Fruit fly (Drosophila melanogaster) whole organism, embryonic: ENCODE data around the gene Tcs3.
A peak's percentile ranks its signal among the peaks of the same experiment; 100 is the strongest.

Experiments
- B-H2 ChIP-seq: fragments of 200-800 bp; sonication (Bioruptor generic); optimal IDR thresholded peaks from 2 replicates; lab custom pipeline; 2018; ENCODE audit warnings: missing biosample characterization, mild to moderate bottlenecking, missing genetic modification characterization
- Blimp-1 ChIP-seq: fragments of 200-800 bp; sonication (Bioruptor generic); optimal IDR thresholded peaks from 3 replicates; lab custom pipeline; 2018; ENCODE audit warnings: missing biosample characterization, missing genetic modification characterization, mild to moderate bottlenecking, moderate library complexity, missing genetic modification reagents
- BtbVII ChIP-seq: fragments of 200-800 bp; sonication (Bioruptor generic); optimal IDR thresholded peaks from 3 replicates; lab custom pipeline; 2017; ENCODE audit warnings: missing biosample characterization, mild to moderate bottlenecking, missing genetic modification characterization
- CG1024 ChIP-seq: fragments of 200-800 bp; sonication (Bioruptor generic); IDR thresholded peaks from 2 replicates; pipeline ENCODE4 v1.3.6; 2022; ENCODE audit warnings: missing biosample characterization, missing genetic modification characterization
- CG10321 ChIP-seq: fragments of 200-800 bp; sonication (Bioruptor generic); IDR thresholded peaks from 2 replicates; pipeline ENCODE4 v1.3.6; 2022; ENCODE audit warnings: missing biosample characterization, missing genetic modification characterization
- CG10979 ChIP-seq: fragments of 200-800 bp; sonication (Bioruptor generic); optimal IDR thresholded peaks from 2 replicates; lab custom pipeline; 2018; ENCODE audit warnings: missing biosample characterization, mild to moderate bottlenecking, missing genetic modification characterization, moderate library complexity
- CG12391 ChIP-seq: fragments of 200-800 bp; sonication (Bioruptor generic); optimal IDR thresholded peaks from 3 replicates; lab custom pipeline; 2018; ENCODE audit warnings: missing biosample characterization, mild to moderate bottlenecking, missing genetic modification characterization, moderate library complexity
- CG13296 ChIP-seq: fragments of 200-800 bp; sonication (Bioruptor generic); optimal IDR thresholded peaks from 3 replicates; lab custom pipeline; 2018; ENCODE audit warnings: missing biosample characterization, mild to moderate bottlenecking, missing genetic modification characterization
- CG15269 ChIP-seq: fragments of 200-800 bp; sonication (Bioruptor generic); optimal IDR thresholded peaks from 2 replicates; lab custom pipeline; 2018; ENCODE audit warnings: missing biosample characterization, mild to moderate bottlenecking, missing genetic modification characterization, moderate library complexity
- CG1602 ChIP-seq: fragments of 200-800 bp; sonication (Bioruptor generic); optimal IDR thresholded peaks from 3 replicates; lab custom pipeline; 2016; ENCODE audit warnings: missing biosample characterization, missing genetic modification characterization
- CG17359 ChIP-seq: fragments of 200-800 bp; sonication (Bioruptor generic); optimal IDR thresholded peaks from 3 replicates; lab custom pipeline; 2018; ENCODE audit warnings: missing biosample characterization, mild to moderate bottlenecking, missing genetic modification characterization, moderate library complexity
- CG17361 ChIP-seq: fragments of 200-800 bp; sonication (Bioruptor generic); IDR thresholded peaks from 3 replicates; pipeline ENCODE4 v1.3.6; 2022; ENCODE audit warnings: missing biosample characterization, missing genetic modification characterization
- CG18619 ChIP-seq: fragments of 200-800 bp; sonication (Bioruptor generic); optimal IDR thresholded peaks from 3 replicates; lab custom pipeline; 2017; ENCODE audit warnings: missing biosample characterization, mild to moderate bottlenecking, missing genetic modification characterization
- CG2129 ChIP-seq: fragments of 200-800 bp; sonication (Bioruptor generic); IDR thresholded peaks from 2 replicates; pipeline ENCODE4 v1.3.6; 2022; ENCODE audit warnings: missing biosample characterization, missing genetic modification characterization; ENCODE audit not compliant: partially characterized antibody
- CG31388 ChIP-seq: fragments of 200-800 bp; sonication (Bioruptor generic); optimal IDR thresholded peaks from 2 replicates; lab custom pipeline; 2016; ENCODE audit warnings: missing biosample characterization, missing genetic modification characterization
- CG31441 ChIP-seq: fragments of 200-800 bp; sonication (Bioruptor generic); IDR thresholded peaks from 2 replicates; pipeline ENCODE4 v1.3.6; 2022; ENCODE audit warnings: missing biosample characterization, missing genetic modification characterization
- CG3281 ChIP-seq: fragments of 200-800 bp; sonication (Bioruptor generic); optimal IDR thresholded peaks from 3 replicates; lab custom pipeline; 2017; ENCODE audit warnings: missing biosample characterization, mild to moderate bottlenecking, missing genetic modification characterization
- CG34422 ChIP-seq: fragments of 200-800 bp; sonication (Bioruptor generic); IDR thresholded peaks from 3 replicates; pipeline ENCODE4 v1.3.6; 2022; ENCODE audit warnings: missing biosample characterization, missing genetic modification characterization
- CG6689 ChIP-seq: fragments of 200-800 bp; sonication (Bioruptor generic); IDR thresholded peaks from 2 replicates; pipeline ENCODE4 v1.3.6; 2022; ENCODE audit warnings: missing biosample characterization, missing genetic modification characterization
- CG8765 ChIP-seq: fragments of 200-800 bp; sonication (Bioruptor generic); IDR thresholded peaks from 2 replicates; pipeline ENCODE4 v1.3.6; 2022; ENCODE audit warnings: missing biosample characterization, missing genetic modification characterization
- CG9727 ChIP-seq: fragments of 200-800 bp; sonication (Bioruptor generic); optimal IDR thresholded peaks from 3 replicates; lab custom pipeline; 2017; ENCODE audit warnings: missing biosample characterization, mild to moderate bottlenecking, missing genetic modification characterization
- CoRest ChIP-seq: fragments of 200-800 bp; sonication (Bioruptor generic); optimal IDR thresholded peaks from 3 replicates; lab custom pipeline; 2018; ENCODE audit warnings: missing biosample characterization, mild to moderate bottlenecking, missing genetic modification characterization, moderate library complexity
- Dfd ChIP-seq, 2 experiments: fragments of >200 bp; optimal IDR thresholded peaks; 2 replicates each; lab custom pipeline; 2017; ENCODE audit warnings: missing biosample characterization in 2 of 2, missing genetic modification characterization in 2 of 2
- ERR ChIP-seq: fragments of 200-800 bp; sonication (Bioruptor generic); optimal IDR thresholded peaks from 2 replicates; lab custom pipeline; 2016; ENCODE audit warnings: missing biosample characterization, missing genetic modification characterization
- HmgD ChIP-seq: fragments of 200-800 bp; sonication (Bioruptor generic); optimal IDR thresholded peaks from 3 replicates; lab custom pipeline; 2016; ENCODE audit warnings: missing biosample characterization, missing genetic modification characterization
- Myb ChIP-seq: fragments of 200-800 bp; sonication (Bioruptor generic); optimal IDR thresholded peaks from 2 replicates; lab custom pipeline; 2016; ENCODE audit warnings: missing biosample characterization, missing genetic modification characterization
- Oaz ChIP-seq: fragments of 200-800 bp; sonication (Bioruptor generic); IDR thresholded peaks from 2 replicates; pipeline ENCODE4 v1.3.6; 2022; ENCODE audit warnings: missing biosample characterization, missing genetic modification characterization
- PHDP ChIP-seq: fragments of 200-800 bp; sonication (Bioruptor generic); optimal IDR thresholded peaks from 3 replicates; lab custom pipeline; 2018; ENCODE audit warnings: missing biosample characterization, mild to moderate bottlenecking, missing genetic modification characterization, moderate library complexity
- Scr ChIP-seq: fragments of 200-800 bp; sonication (Bioruptor generic); IDR thresholded peaks from 2 replicates; pipeline ENCODE4 v1.3.6; 2022; ENCODE audit warnings: missing biosample characterization, missing genetic modification characterization; ENCODE audit not compliant: partially characterized antibody
- Sin3A ChIP-seq: fragments of >200 bp; optimal IDR thresholded peaks from 2 replicates; lab custom pipeline; 2018
- ac ChIP-seq: fragments of 200-800 bp; sonication (Bioruptor generic); optimal IDR thresholded peaks from 3 replicates; lab custom pipeline; 2017; ENCODE audit warnings: missing biosample characterization, mild to moderate bottlenecking, missing genetic modification characterization
- ase ChIP-seq: fragments of 200-800 bp; sonication (Bioruptor generic); IDR thresholded peaks from 3 replicates; pipeline ENCODE4 v1.3.6; 2022; ENCODE audit warnings: missing biosample characterization, missing genetic modification characterization
- az2 ChIP-seq: fragments of 200-800 bp; sonication (Bioruptor generic); optimal IDR thresholded peaks from 3 replicates; lab custom pipeline; 2016; ENCODE audit warnings: missing biosample characterization, missing genetic modification characterization
- cad ChIP-seq: fragments of >200 bp; optimal IDR thresholded peaks from 2 replicates; lab custom pipeline; 2017; ENCODE audit warnings: missing biosample characterization, missing genetic modification characterization
- chinmo ChIP-seq: fragments of 200-800 bp; sonication (Bioruptor generic); IDR thresholded peaks from 4 replicates; pipeline ENCODE4 v1.3.6; 2022; ENCODE audit warnings: missing biosample characterization, missing genetic modification characterization; ENCODE audit not compliant: partially characterized antibody
- dan ChIP-seq: fragments of 200-800 bp; sonication (Bioruptor generic); IDR thresholded peaks from 2 replicates; pipeline ENCODE4 v1.3.6; 2022; ENCODE audit warnings: missing biosample characterization, missing genetic modification characterization
- esg ChIP-seq: fragments of 200-800 bp; sonication (Bioruptor generic); conservative IDR thresholded peaks from 2 replicates; pipeline ENCODE4 v1.3.6; 2022; ENCODE audit warnings: missing biosample characterization, missing genetic modification characterization
- oc ChIP-seq: fragments of 200-800 bp; sonication (Bioruptor generic); optimal IDR thresholded peaks from 2 replicates; lab custom pipeline; 2018; ENCODE audit warnings: missing biosample characterization, mild to moderate bottlenecking, missing genetic modification characterization, moderate library complexity
- peb ChIP-seq: fragments of 200-800 bp; sonication (Bioruptor generic); IDR thresholded peaks from 2 replicates; pipeline ENCODE4 v1.3.6; 2022; ENCODE audit warnings: missing biosample characterization, missing genetic modification characterization
- pho ChIP-seq: fragments of 200-800 bp; sonication (Bioruptor generic); optimal IDR thresholded peaks from 2 replicates; lab custom pipeline; 2016; ENCODE audit warnings: missing biosample characterization, missing genetic modification characterization
- phol ChIP-seq: fragments of 200-800 bp; sonication (Bioruptor generic); optimal IDR thresholded peaks from 3 replicates; lab custom pipeline; 2018; ENCODE audit warnings: missing biosample characterization, mild to moderate bottlenecking, missing genetic modification characterization, moderate library complexity
- row ChIP-seq: fragments of 200-800 bp; sonication (Bioruptor generic); IDR thresholded peaks from 3 replicates; pipeline ENCODE4 v1.3.6; 2022; ENCODE audit warnings: missing biosample characterization, missing genetic modification characterization
- slp2 ChIP-seq: fragments of 200-800 bp; sonication (Bioruptor generic); optimal IDR thresholded peaks from 2 replicates; lab custom pipeline; 2016; ENCODE audit warnings: missing biosample characterization, missing genetic modification characterization
- ssp ChIP-seq: fragments of 200-800 bp; sonication (Bioruptor generic); IDR thresholded peaks from 2 replicates; pipeline ENCODE4 v1.3.6; 2022; ENCODE audit warnings: missing biosample characterization, missing genetic modification characterization
- ttk ChIP-seq: fragments of 200-800 bp; sonication (Bioruptor generic); IDR thresholded peaks from 2 replicates; pipeline ENCODE4 v2.1.2; 2022; ENCODE audit warnings: missing biosample characterization, missing genetic modification characterization
- twi ChIP-seq: fragments of 200-800 bp; optimal IDR thresholded peaks from 2 replicates; lab custom pipeline; 2019; ENCODE audit warnings: missing biosample characterization, mild to moderate bottlenecking, missing genetic modification characterization, moderate library complexity

Gene Tcs3

DNA sequence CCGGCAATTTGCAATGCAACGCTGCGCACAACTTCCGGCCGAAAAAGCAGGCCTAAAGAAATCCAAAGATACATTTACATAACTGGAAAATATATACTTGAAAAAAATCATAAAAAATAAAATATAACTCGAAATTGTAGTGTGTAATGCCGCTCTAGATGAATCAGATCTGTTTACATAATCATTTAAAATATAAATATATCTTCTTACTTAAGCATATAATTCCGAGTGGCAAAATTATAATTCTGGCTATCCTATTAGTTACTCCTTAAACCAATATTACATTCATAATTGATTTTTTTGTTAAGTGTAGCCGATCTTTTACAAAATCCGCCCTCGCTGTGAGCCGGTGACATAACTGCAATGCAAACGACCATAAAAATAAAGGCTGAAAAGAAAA is 12.3 kb upstream of the Tcs3 start (continued):
- no peak for TF ChIP-seq CG1024 (GFP tag; lab: Robert Waterston, UW)
- TF ChIP-seq CG17359: peak; percentile 40
- TF ChIP-seq Myb (GFP tag; lab: Kevin White, UChicago): no peak
- no peak for TF ChIP-seq chinmo (GFP tag; lab: Robert Waterston, UW)
- no peak for TF ChIP-seq slp2 (GFP tag; lab: Kevin White, UChicago)
- no peak for TF ChIP-seq CG2129 (GFP tag; lab: Robert Waterston, UW)
- no peak for TF ChIP-seq Oaz (GFP tag; lab: Robert Waterston, UW)
- TF ChIP-seq Scr (GFP tag; lab: Robert Waterston, UW): no peak
- no peak for TF ChIP-seq Dfd (GFP tag; optimal IDR thresholded peaks at IDR 0.05; lab: Kevin White, UChicago)
- no peak for TF ChIP-seq CG18619 (GFP tag; lab: Kevin White, UChicago)
- no peak for TF ChIP-seq az2 (GFP tag; lab: Kevin White, UChicago)
- no peak for TF ChIP-seq ERR
- TF ChIP-seq peb: no peak
- 0 out of 2 replicates have a peak, but pooled peaks have one; percentile 17 for TF ChIP-seq CG6689 (GFP tag; lab: Robert Waterston, UW)
- TF ChIP-seq BtbVII (GFP tag; lab: Kevin White, UChicago): no peak
- TF ChIP-seq twi: no peak
- TF ChIP-seq phol (tag; lab: Kevin White, UChicago): peak; percentile 18
- TF ChIP-seq CoRest (tag; lab: Kevin White, UChicago): peak; percentile 2
- TF ChIP-seq Sin3A: no peak
- TF ChIP-seq dan: no peak
- TF ChIP-seq CG10979 (tag; lab: Kevin White, UChicago): no peak
- TF ChIP-seq CG1602 (GFP tag; lab: Kevin White, UChicago): no peak
- TF ChIP-seq CG15269 (tag; lab: Kevin White, UChicago): peak; percentile 17
- peak; percentile 23; the same call in 1 of the 3 replicates for TF ChIP-seq row (GFP tag; lab: Robert Waterston, UW)

DNA sequence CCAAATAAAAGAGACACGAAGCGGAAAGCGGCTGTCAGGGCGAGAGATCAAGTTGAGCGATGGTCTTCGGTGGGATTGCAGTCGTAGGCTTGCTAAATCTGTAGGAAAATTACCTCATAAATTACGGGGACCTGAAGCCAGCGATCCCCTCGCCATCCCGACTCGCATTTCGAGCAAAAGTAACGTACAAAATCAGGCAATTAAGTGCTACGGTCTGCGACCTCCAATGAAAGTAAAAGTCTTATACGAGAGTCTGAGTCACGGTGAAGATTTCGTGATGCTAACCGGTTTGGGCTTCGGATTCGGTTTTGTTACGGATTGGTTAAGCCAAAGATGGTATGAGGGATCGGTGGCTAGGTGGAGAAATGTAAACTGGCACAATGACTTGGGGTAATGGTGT is 11.9 kb upstream of the Tcs3 start:
- TF ChIP-seq dan (no peak), oc (peak; percentile 16), CG9727 (GFP tag; lab: Kevin White, UChicago) (no peak), esg (GFP tag; lab: Robert Waterston, UW) (no peak), Blimp-1 (GFP tag; lab: Kevin White, UChicago) (peak; percentile 98)

dm6 chr3L:16346023-16346422 is 5.8 kb upstream of the Tcs3 start, which contains the start of gene CG33257:
CG33257 (plus strand) TSS chr3L:16346323.
- TF ChIP-seq ssp (GFP tag; lab: Robert Waterston, UW) (no peak), PHDP (tag; lab: Kevin White, UChicago) (no peak), CG10321 (GFP tag; lab: Robert Waterston, UW) (no peak), HmgD (GFP tag; lab: Kevin White, UChicago) (no peak), CG34422 (GFP tag; lab: Robert Waterston, UW) (no peak), ac (no peak), cad (GFP tag; lab: Kevin White, UChicago) (no peak), CG31441 (GFP tag; lab: Robert Waterston, UW) (no peak), CG17361 (no peak), B-H2 (GFP tag; lab: Kevin White, UChicago) (no peak), CG31388 (GFP tag; lab: Kevin White, UChicago) (no peak), CG6689 (GFP tag; lab: Robert Waterston, UW) (no peak), ttk (GFP tag; lab: Robert Waterston, UW) (no peak), CG3281 (GFP tag; lab: Kevin White, UChicago) (no peak), ase (GFP tag; lab: Robert Waterston, UW) (no peak), CG13296 (GFP tag; lab: Kevin White, UChicago) (no peak), pho (GFP tag; lab: Kevin White, UChicago) (no peak), CG12391 (tag; lab: Kevin White, UChicago) (no peak), CG8765 (GFP tag; lab: Robert Waterston, UW) (no peak)
